Fruit fly (Drosophila melanogaster) whole organism, prepupa: ENCODE measurements around the gene CG46025.
A peak's percentile ranks its signal among the peaks of the same experiment; 100 is the strongest.

Experiments
- Blimp-1 ChIP-seq: fragments of 200-800 bp; sonication (Bioruptor generic); optimal IDR thresholded peaks from 3 replicates; lab custom pipeline; 2017; ENCODE audit warnings: missing biosample characterization, missing genetic modification characterization, mild to moderate bottlenecking, moderate library complexity, missing genetic modification reagents
- CG10631 ChIP-seq: fragments of 200-800 bp; sonication (Bioruptor generic); optimal IDR thresholded peaks from 2 replicates; lab custom pipeline; 2016; ENCODE audit warnings: missing biosample characterization, missing genetic modification characterization
- CG10669 ChIP-seq: fragments of 200-800 bp; sonication (Bioruptor generic); optimal IDR thresholded peaks from 3 replicates; lab custom pipeline; 2018; ENCODE audit warnings: missing biosample characterization, mild to moderate bottlenecking, missing genetic modification characterization, moderate library complexity
- CG11294 ChIP-seq: fragments of 200-800 bp; sonication (Bioruptor generic); IDR thresholded peaks from 2 replicates; pipeline ENCODE4 v1.3.6; 2022; ENCODE audit warnings: missing biosample characterization, missing genetic modification characterization
- CG11762 ChIP-seq: fragments of 200-800 bp; sonication (Bioruptor generic); optimal IDR thresholded peaks from 3 replicates; lab custom pipeline; 2016; ENCODE audit warnings: missing biosample characterization, missing genetic modification characterization; ENCODE audit not compliant: insufficient read depth
- CG11902 ChIP-seq: fragments of 200-800 bp; sonication (Bioruptor generic); optimal IDR thresholded peaks from 3 replicates; lab custom pipeline; 2016; ENCODE audit warnings: missing biosample characterization, missing genetic modification characterization
- CG15336 ChIP-seq: fragments of 200-800 bp; sonication (Bioruptor generic); IDR thresholded peaks from 2 replicates; pipeline ENCODE4 v1.3.6; 2022; ENCODE audit warnings: missing biosample characterization, missing genetic modification characterization
- CG1621 ChIP-seq: fragments of 200-800 bp; sonication (Bioruptor generic); optimal IDR thresholded peaks from 3 replicates; lab custom pipeline; 2018; ENCODE audit warnings: missing biosample characterization, mild to moderate bottlenecking, missing genetic modification characterization
- CG16779 ChIP-seq: fragments of 200-800 bp; sonication (Bioruptor generic); optimal IDR thresholded peaks from 3 replicates; lab custom pipeline; 2017; ENCODE audit warnings: missing biosample characterization, mild to moderate bottlenecking, missing genetic modification characterization
- CG3032 ChIP-seq: fragments of 200-800 bp; optimal IDR thresholded peaks from 2 replicates; lab custom pipeline; 2019; ENCODE audit warnings: missing biosample characterization, mild to moderate bottlenecking, missing genetic modification characterization, moderate library complexity
- CG32006 ChIP-seq: fragments of 200-800 bp; sonication (Bioruptor generic); optimal IDR thresholded peaks from 3 replicates; lab custom pipeline; 2017; ENCODE audit warnings: missing biosample characterization, mild to moderate bottlenecking, missing genetic modification characterization
- CG34406 ChIP-seq: fragments of 200-800 bp; sonication (Bioruptor generic); optimal IDR thresholded peaks from 3 replicates; lab custom pipeline; 2016; ENCODE audit warnings: missing biosample characterization, missing genetic modification characterization
- CG4318 ChIP-seq: fragments of 200-800 bp; sonication (Bioruptor generic); optimal IDR thresholded peaks from 3 replicates; lab custom pipeline; 2017; ENCODE audit warnings: missing biosample characterization, mild to moderate bottlenecking, missing genetic modification characterization
- CG6163 ChIP-seq: fragments of 200-800 bp; sonication (Bioruptor generic); IDR thresholded peaks from 3 replicates; pipeline ENCODE4 v1.3.6; 2022; ENCODE audit warnings: missing biosample characterization, missing genetic modification characterization
- CG6276 ChIP-seq: fragments of 200-800 bp; sonication (Bioruptor generic); optimal IDR thresholded peaks from 2 replicates; lab custom pipeline; 2017; ENCODE audit warnings: missing biosample characterization, mild to moderate bottlenecking, missing genetic modification characterization
- CG6808 ChIP-seq: fragments of 200-800 bp; sonication (Bioruptor generic); optimal IDR thresholded peaks from 3 replicates; lab custom pipeline; 2017; ENCODE audit warnings: missing biosample characterization, missing genetic modification characterization, mild to moderate bottlenecking, moderate library complexity, missing genetic modification reagents
- CG6854 ChIP-seq: fragments of 200-800 bp; sonication (Bioruptor generic); optimal IDR thresholded peaks from 2 replicates; lab custom pipeline; 2017; ENCODE audit warnings: missing biosample characterization, mild to moderate bottlenecking, missing genetic modification characterization
- CG7368 ChIP-seq: fragments of 200-800 bp; sonication (Bioruptor generic); optimal IDR thresholded peaks from 3 replicates; lab custom pipeline; 2016; ENCODE audit warnings: missing biosample characterization, missing genetic modification characterization
- CG8119 ChIP-seq: fragments of 200-800 bp; sonication (Bioruptor generic); IDR thresholded peaks from 3 replicates; pipeline ENCODE4 v1.3.6; 2022; ENCODE audit warnings: missing biosample characterization, missing genetic modification characterization
- CG8632 ChIP-seq: fragments of 200-800 bp; sonication (Bioruptor generic); optimal IDR thresholded peaks from 3 replicates; lab custom pipeline; 2016; ENCODE audit warnings: missing biosample characterization, missing genetic modification characterization
- CG9139 ChIP-seq: fragments of 200-800 bp; sonication (Bioruptor generic); optimal IDR thresholded peaks from 3 replicates; lab custom pipeline; 2017; ENCODE audit warnings: missing biosample characterization, mild to moderate bottlenecking, missing genetic modification characterization
- Eip75B ChIP-seq: fragments of 200-800 bp; sonication (Bioruptor generic); optimal IDR thresholded peaks from 3 replicates; lab custom pipeline; 2016; ENCODE audit warnings: missing biosample characterization, missing genetic modification characterization
- Eip78C ChIP-seq: fragments of 200-800 bp; sonication (Bioruptor generic); peaks from one replicate; lab custom pipeline; 2016; ENCODE audit warnings: missing biosample characterization, missing genetic modification characterization
- Ets96B ChIP-seq: fragments of 200-800 bp; optimal IDR thresholded peaks from 2 replicates; lab custom pipeline; 2019; ENCODE audit warnings: missing biosample characterization, mild to moderate bottlenecking, missing genetic modification characterization, moderate library complexity
- Gug ChIP-seq: fragments of 200-800 bp; sonication (Bioruptor generic); IDR thresholded peaks from 2 replicates; pipeline ENCODE4 v1.3.6; 2022; ENCODE audit warnings: missing biosample characterization, missing genetic modification characterization
- Hr38 ChIP-seq: sonication (Bioruptor generic); optimal IDR thresholded peaks from 2 replicates; lab custom pipeline; 2016; ENCODE audit warnings: missing biosample characterization, missing genetic modification characterization
- Hr4 ChIP-seq: fragments of 200-800 bp; sonication (Bioruptor generic); optimal IDR thresholded peaks from 3 replicates; lab custom pipeline; 2016; ENCODE audit warnings: missing biosample characterization, missing genetic modification characterization
- OdsH ChIP-seq: fragments of 200-800 bp; sonication (Bioruptor generic); optimal IDR thresholded peaks from 3 replicates; lab custom pipeline; 2016; ENCODE audit warnings: missing biosample characterization, missing genetic modification characterization
- Sox102F ChIP-seq: fragments of 200-800 bp; sonication (Bioruptor generic); optimal IDR thresholded peaks from 2 replicates; lab custom pipeline; 2016; ENCODE audit warnings: missing biosample characterization, mild to moderate bottlenecking, missing genetic modification characterization
- Sox14 ChIP-seq: fragments of 200-800 bp; sonication (Bioruptor generic); optimal IDR thresholded peaks from 3 replicates; lab custom pipeline; 2016; ENCODE audit warnings: missing biosample characterization, missing genetic modification characterization
- achi ChIP-seq: fragments of 200-800 bp; sonication (Bioruptor generic); optimal IDR thresholded peaks from 3 replicates; lab custom pipeline; 2016; ENCODE audit warnings: missing biosample characterization, missing genetic modification characterization
- acj6 ChIP-seq: fragments of 200-800 bp; sonication (Bioruptor generic); optimal IDR thresholded peaks from 3 replicates; lab custom pipeline; 2016; ENCODE audit warnings: missing biosample characterization, missing genetic modification characterization
- cyc ChIP-seq: fragments of 200-800 bp; sonication (Bioruptor generic); optimal IDR thresholded peaks from 3 replicates; lab custom pipeline; 2016; ENCODE audit warnings: missing biosample characterization, missing genetic modification characterization
- dac ChIP-seq: fragments of 200-800 bp; sonication (Bioruptor generic); optimal IDR thresholded peaks from 2 replicates; lab custom pipeline; 2017; ENCODE audit warnings: missing biosample characterization, mild to moderate bottlenecking, missing genetic modification characterization
- dsx ChIP-seq: fragments of 200-800 bp; optimal IDR thresholded peaks from 3 replicates; lab custom pipeline; 2019; ENCODE audit warnings: missing biosample characterization, mild to moderate bottlenecking, missing genetic modification characterization, moderate library complexity; ENCODE audit not compliant: poor library complexity, severe bottlenecking
- eg ChIP-seq: fragments of 200-800 bp; sonication (Bioruptor generic); IDR thresholded peaks from 3 replicates; pipeline ENCODE4 v1.3.6; 2022; ENCODE audit warnings: missing biosample characterization, missing genetic modification characterization
- esn ChIP-seq: fragments of 200-800 bp; sonication (Bioruptor generic); optimal IDR thresholded peaks from 2 replicates; lab custom pipeline; 2016; ENCODE audit warnings: missing biosample characterization, mild to moderate bottlenecking, missing genetic modification characterization, moderate library complexity
- fd59A ChIP-seq: fragments of 200-800 bp; sonication (Bioruptor generic); optimal IDR thresholded peaks from 2 replicates; lab custom pipeline; 2017; ENCODE audit warnings: missing biosample characterization, mild to moderate bottlenecking, missing genetic modification characterization, missing genetic modification reagents
- fd85E ChIP-seq: fragments of 200-800 bp; sonication (Bioruptor generic); optimal IDR thresholded peaks from 3 replicates; lab custom pipeline; 2016; ENCODE audit warnings: missing biosample characterization, missing genetic modification characterization
- fkh ChIP-seq: fragments of 200-800 bp; sonication (Bioruptor generic); optimal IDR thresholded peaks from 3 replicates; lab custom pipeline; 2017; ENCODE audit warnings: missing biosample characterization, mild to moderate bottlenecking, missing genetic modification characterization, moderate library complexity
- lz ChIP-seq: fragments of 200-800 bp; sonication (Bioruptor generic); optimal IDR thresholded peaks from 3 replicates; lab custom pipeline; 2016; ENCODE audit warnings: missing biosample characterization, missing genetic modification characterization
- net ChIP-seq: fragments of 200-800 bp; sonication (Bioruptor generic); optimal IDR thresholded peaks from 3 replicates; lab custom pipeline; 2016; ENCODE audit warnings: missing biosample characterization, missing genetic modification characterization
- salr ChIP-seq, 2 experiments: fragments of 200-800 bp; sonication (Bioruptor generic); optimal IDR thresholded peaks; 3 replicates each; lab custom pipeline; 2016 to 2018; ENCODE audit warnings: missing biosample characterization in 2 of 2, missing genetic modification characterization in 2 of 2, mild to moderate bottlenecking in 1 of 2
- spab ChIP-seq: fragments of 200-800 bp; sonication (Bioruptor generic); optimal IDR thresholded peaks from 2 replicates; lab custom pipeline; 2017; ENCODE audit warnings: missing biosample characterization, mild to moderate bottlenecking, missing genetic modification characterization, missing genetic modification reagents
- svp ChIP-seq: fragments of 200-800 bp; sonication (Bioruptor generic); peaks from one replicate; lab custom pipeline; 2016; ENCODE audit warnings: missing biosample characterization, missing genetic modification characterization
- topi ChIP-seq: fragments of 200-800 bp; sonication (Bioruptor generic); optimal IDR thresholded peaks from 3 replicates; lab custom pipeline; 2016; ENCODE audit warnings: missing biosample characterization, missing genetic modification characterization
- vri ChIP-seq: fragments of 200-800 bp; sonication (Bioruptor generic); optimal IDR thresholded peaks from 3 replicates; lab custom pipeline; 2016; ENCODE audit warnings: missing biosample characterization, mild to moderate bottlenecking, missing genetic modification characterization

Gene CG46025

dm6 chr2L:7790081-7790447 lies 36.1 kb downstream of the CG46025 start:
- TF ChIP-seq Sox14 (GFP tag; lab: Kevin White, UChicago) (no peak), OdsH (GFP tag; lab: Kevin White, UChicago) (no peak), eg (GFP tag; lab: Robert Waterston, UW) (no peak), achi (GFP tag; lab: Kevin White, UChicago) (no peak), esn (GFP tag; lab: Kevin White, UChicago) (no peak), CG6276 (GFP tag; lab: Kevin White, UChicago) (no peak), topi (GFP tag; lab: Kevin White, UChicago) (no peak), CG6163 (GFP tag; lab: Robert Waterston, UW) (no peak), acj6 (no peak), CG11902 (no peak), lz (GFP tag; lab: Kevin White, UChicago) (no peak), fd59A (GFP tag; lab: Kevin White, UChicago) (no peak), CG7368 (GFP tag; lab: Kevin White, UChicago) (no peak), Blimp-1 (GFP tag; lab: Kevin White, UChicago) (no peak), Eip78C (GFP tag; lab: Kevin White, UChicago) (no peak)

dm6 chr2L:7790448-7791355 lies 36.7 kb downstream of the CG46025 start, which contains the start of gene CG7149:
CG7149 (minus strand) TSS chr2L:7790557.
- peak; percentile 60 for TF ChIP-seq esn (GFP tag; lab: Kevin White, UChicago)
- no peak for TF ChIP-seq dac (GFP tag; lab: Kevin White, UChicago)
- peak; percentile 53 for TF ChIP-seq net
- TF ChIP-seq OdsH (GFP tag; lab: Kevin White, UChicago) = peak; percentile 33
- TF ChIP-seq CG11762 (GFP tag; lab: Kevin White, UChicago) = no peak
- TF ChIP-seq Hr4 = peak; percentile 48
- TF ChIP-seq CG32006 (GFP tag; lab: Kevin White, UChicago) = no peak
- no peak for TF ChIP-seq CG15336 (GFP tag; lab: Robert Waterston, UW)
- TF ChIP-seq Eip78C (GFP tag; lab: Kevin White, UChicago) = peak; percentile 81
- TF ChIP-seq CG6808 (GFP tag; lab: Kevin White, UChicago) = peak; percentile 33
- TF ChIP-seq CG7368 (GFP tag; lab: Kevin White, UChicago) = no peak
- TF ChIP-seq svp (GFP tag; lab: Kevin White, UChicago) = peak; percentile 98
- no peak for TF ChIP-seq CG34406 (GFP tag; lab: Kevin White, UChicago)
- peak; percentile 8 for TF ChIP-seq CG10631
- TF ChIP-seq CG8632 (GFP tag; lab: Kevin White, UChicago) = no peak
- TF ChIP-seq spab = no peak
- peak; percentile 15 for TF ChIP-seq Ets96B (tag; lab: Kevin White, UChicago)
- TF ChIP-seq CG4318 (GFP tag; lab: Kevin White, UChicago) = no peak
- no peak for TF ChIP-seq fd85E (GFP tag; lab: Kevin White, UChicago)
- peak; percentile 52 for TF ChIP-seq CG16779 (tag; lab: Kevin White, UChicago)
- no peak for TF ChIP-seq CG3032
- TF ChIP-seq fkh (GFP tag; lab: Kevin White, UChicago) = no peak
- TF ChIP-seq Gug (GFP tag; lab: Robert Waterston, UW) = no peak
- no peak for TF ChIP-seq dsx (GFP tag; lab: Kevin White, UChicago)
- TF ChIP-seq CG1621 (tag; lab: Kevin White, UChicago) = peak; percentile 41
- TF ChIP-seq Eip75B (GFP tag; lab: Kevin White, UChicago) = peak; percentile 23
- no peak for TF ChIP-seq cyc (GFP tag; lab: Kevin White, UChicago)
- peak; percentile 28 for TF ChIP-seq CG6854 (GFP tag; lab: Kevin White, UChicago)
- TF ChIP-seq CG9139 (GFP tag; lab: Kevin White, UChicago) = no peak
- TF ChIP-seq CG6276 (GFP tag; lab: Kevin White, UChicago) = no peak
- peak; percentile 94 for TF ChIP-seq vri (GFP tag; lab: Kevin White, UChicago)
- TF ChIP-seq CG8119 (GFP tag; lab: Robert Waterston, UW) = no peak
- TF ChIP-seq topi (GFP tag; lab: Kevin White, UChicago) = peak; percentile 22
- TF ChIP-seq Hr38 = no peak
- peak; percentile 34 for TF ChIP-seq acj6
- TF ChIP-seq salr (GFP tag; optimal IDR thresholded peaks at IDR 0.05; lab: Kevin White, UChicago) = no peak
- TF ChIP-seq Sox102F (GFP tag; lab: Kevin White, UChicago) = peak; percentile 14
- TF ChIP-seq CG10669 (GFP tag; lab: Kevin White, UChicago) = peak; percentile 16
- TF ChIP-seq achi (GFP tag; lab: Kevin White, UChicago) = no peak
- no peak for TF ChIP-seq CG11294 (GFP tag; lab: Robert Waterston, UW)
- TF ChIP-seq CG6163 (GFP tag; lab: Robert Waterston, UW) = no peak; the same call in 2 of the 3 replicates
- no peak for TF ChIP-seq eg (GFP tag; lab: Robert Waterston, UW)
